Worm (Caenorhabditis elegans) whole organism, L4/young adult: ENCODE measurements around the gene F35F11.2.

Source experiments
- W03F9.2 ChIP-seq: fragments of 150-350 bp; optimal IDR thresholded peaks from 2 replicates; lab custom pipeline; 2014; ENCODE audit warnings: missing biosample characterization, missing genetic modification characterization
- dao-5 ChIP-seq: sonication (generic microtip); optimal IDR thresholded peaks from 2 replicates; lab custom pipeline; 2016; ENCODE audit warnings: missing genotype, missing genetic modification characterization, moderate library complexity, missing compliant biosample characterization
- him-1 ChIP-seq: sonication (generic microtip); optimal IDR thresholded peaks from 2 replicates; lab custom pipeline; 2016; ENCODE audit warnings: missing genotype, missing genetic modification reagents, missing genetic modification characterization, missing compliant biosample characterization

DNA sequence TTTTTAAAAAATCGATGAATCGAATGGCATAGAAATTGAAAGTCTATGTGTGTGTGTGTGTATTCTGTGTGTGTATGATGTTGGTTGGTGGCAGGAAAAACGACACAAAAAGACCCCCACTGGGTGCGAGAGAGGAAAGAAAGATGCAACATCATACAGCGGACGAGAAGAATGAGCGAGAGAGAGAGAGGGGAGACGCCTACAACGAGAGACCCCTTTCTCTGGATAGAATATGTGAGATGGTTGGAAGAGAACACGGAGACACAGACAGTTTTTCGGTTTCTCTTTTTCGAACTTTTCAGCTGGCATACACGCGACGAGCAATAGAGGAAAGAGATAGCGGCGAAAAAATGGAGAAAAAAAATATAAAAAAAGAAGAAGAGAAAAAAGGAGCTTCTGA lies 20.2 kb upstream of the F35F11.2 start:
- TF ChIP-seq him-1 (tag; lab: Kevin White, UChicago): peak; percentile 81
- TF ChIP-seq dao-5 (tag; lab: Kevin White, UChicago): no peak
- no peak for TF ChIP-seq W03F9.2
